Fruit fly (Drosophila melanogaster) whole organism, embryonic: ENCODE data around the gene CheA29a.

Experiments
- Blimp-1 ChIP-seq: fragments of 200-800 bp; sonication (Bioruptor generic); optimal IDR thresholded peaks from 3 replicates; lab custom pipeline; 2018; ENCODE audit warnings: missing biosample characterization, missing genetic modification characterization, mild to moderate bottlenecking, moderate library complexity, missing genetic modification reagents
- Bteb2 ChIP-seq: fragments of 200-800 bp; sonication (Bioruptor generic); optimal IDR thresholded peaks from 2 replicates; lab custom pipeline; 2016; ENCODE audit warnings: missing biosample characterization, missing genetic modification characterization
- CG1024 ChIP-seq: fragments of 200-800 bp; sonication (Bioruptor generic); IDR thresholded peaks from 2 replicates; pipeline ENCODE4 v1.3.6; 2022; ENCODE audit warnings: missing biosample characterization, missing genetic modification characterization
- CG10267 ChIP-seq: fragments of 200-800 bp; sonication (Bioruptor generic); optimal IDR thresholded peaks from 2 replicates; lab custom pipeline; 2018; ENCODE audit warnings: missing biosample characterization, mild to moderate bottlenecking, missing genetic modification characterization, moderate library complexity
- CG10274 ChIP-seq: fragments of 200-800 bp; sonication (Bioruptor generic); optimal IDR thresholded peaks from 3 replicates; lab custom pipeline; 2017; ENCODE audit warnings: missing biosample characterization, mild to moderate bottlenecking, missing genetic modification characterization
- CG11696 ChIP-seq: fragments of 200-800 bp; sonication (Bioruptor generic); IDR thresholded peaks from 2 replicates; pipeline ENCODE4 v1.3.6; 2022; ENCODE audit warnings: missing biosample characterization, missing genetic modification characterization
- CG12236 ChIP-seq: fragments of 200-800 bp; sonication (Bioruptor generic); optimal IDR thresholded peaks from 2 replicates; lab custom pipeline; 2016; ENCODE audit warnings: missing biosample characterization, missing genetic modification characterization
- CG12391 ChIP-seq: fragments of 200-800 bp; sonication (Bioruptor generic); optimal IDR thresholded peaks from 3 replicates; lab custom pipeline; 2018; ENCODE audit warnings: missing biosample characterization, mild to moderate bottlenecking, missing genetic modification characterization, moderate library complexity
- CG13424 ChIP-seq: fragments of 200-800 bp; sonication (Bioruptor generic); optimal IDR thresholded peaks from 2 replicates; lab custom pipeline; 2019; ENCODE audit warnings: missing biosample characterization, mild to moderate bottlenecking, missing genetic modification characterization, moderate library complexity
- CG1603 ChIP-seq: fragments of 200-800 bp; sonication (Bioruptor generic); optimal IDR thresholded peaks from 2 replicates; lab custom pipeline; 2019; ENCODE audit warnings: missing biosample characterization, mild to moderate bottlenecking, missing genetic modification characterization, moderate library complexity
- CG16815 ChIP-seq: fragments of 200-800 bp; sonication (Bioruptor generic); optimal IDR thresholded peaks from 3 replicates; lab custom pipeline; 2017; ENCODE audit warnings: missing biosample characterization, mild to moderate bottlenecking, missing genetic modification characterization
- CG2202 ChIP-seq: fragments of 200-800 bp; sonication (Bioruptor generic); optimal IDR thresholded peaks from 2 replicates; lab custom pipeline; 2018; ENCODE audit warnings: missing biosample characterization, mild to moderate bottlenecking, missing genetic modification characterization
- CG31388 ChIP-seq: fragments of 200-800 bp; sonication (Bioruptor generic); optimal IDR thresholded peaks from 2 replicates; lab custom pipeline; 2016; ENCODE audit warnings: missing biosample characterization, missing genetic modification characterization
- CG31441 ChIP-seq: fragments of 200-800 bp; sonication (Bioruptor generic); IDR thresholded peaks from 2 replicates; pipeline ENCODE4 v1.3.6; 2022; ENCODE audit warnings: missing biosample characterization, missing genetic modification characterization
- CG3163 ChIP-seq: fragments of 200-800 bp; sonication (Bioruptor generic); optimal IDR thresholded peaks from 3 replicates; lab custom pipeline; 2016; ENCODE audit warnings: missing biosample characterization, missing genetic modification characterization
- CG32532 ChIP-seq: fragments of 200-800 bp; sonication (Bioruptor generic); IDR thresholded peaks from 2 replicates; pipeline ENCODE4 v1.3.6; 2022; ENCODE audit warnings: missing biosample characterization, missing genetic modification characterization
- CG3838 ChIP-seq: fragments of 200-800 bp; sonication (Bioruptor generic); optimal IDR thresholded peaks from 3 replicates; lab custom pipeline; 2016; ENCODE audit warnings: missing biosample characterization, missing genetic modification characterization
- CG43689 ChIP-seq: fragments of 200-800 bp; sonication (Bioruptor generic); IDR thresholded peaks from 2 replicates; pipeline ENCODE4 v1.3.6; 2022; ENCODE audit warnings: missing biosample characterization, missing genetic modification characterization
- CG5245 ChIP-seq: fragments of 200-800 bp; sonication (Bioruptor generic); optimal IDR thresholded peaks from 3 replicates; lab custom pipeline; 2016; ENCODE audit warnings: missing biosample characterization, missing genetic modification characterization
- CG7745 ChIP-seq: fragments of 200-800 bp; sonication (Bioruptor generic); optimal IDR thresholded peaks from 2 replicates; lab custom pipeline; 2018; ENCODE audit warnings: missing biosample characterization, mild to moderate bottlenecking, missing genetic modification characterization, moderate library complexity
- CG8924 ChIP-seq: fragments of 200-800 bp; optimal IDR thresholded peaks from 3 replicates; lab custom pipeline; 2019; ENCODE audit warnings: missing biosample characterization, mild to moderate bottlenecking, missing genetic modification characterization, moderate library complexity
- CG9437 ChIP-seq: fragments of 200-800 bp; sonication (Bioruptor generic); optimal IDR thresholded peaks from 2 replicates; lab custom pipeline; 2018; ENCODE audit warnings: missing biosample characterization, mild to moderate bottlenecking, missing genetic modification characterization
- CG9727 ChIP-seq: fragments of 200-800 bp; sonication (Bioruptor generic); optimal IDR thresholded peaks from 3 replicates; lab custom pipeline; 2017; ENCODE audit warnings: missing biosample characterization, mild to moderate bottlenecking, missing genetic modification characterization
- CoRest ChIP-seq: fragments of 200-800 bp; sonication (Bioruptor generic); optimal IDR thresholded peaks from 3 replicates; lab custom pipeline; 2018; ENCODE audit warnings: missing biosample characterization, mild to moderate bottlenecking, missing genetic modification characterization, moderate library complexity
- Dad ChIP-seq: fragments of 200-800 bp; sonication (Bioruptor generic); optimal IDR thresholded peaks from 3 replicates; lab custom pipeline; 2016; ENCODE audit warnings: missing biosample characterization, missing genetic modification characterization
- Drgx ChIP-seq: fragments of 200-800 bp; sonication (Bioruptor generic); IDR thresholded peaks from 2 replicates; pipeline ENCODE4 v1.3.6; 2022; ENCODE audit warnings: missing biosample characterization, missing genetic modification characterization
- Ets97D ChIP-seq: fragments of 200-800 bp; sonication (Bioruptor generic); optimal IDR thresholded peaks from 3 replicates; lab custom pipeline; 2016; ENCODE audit warnings: missing biosample characterization, missing genetic modification characterization
- Jarid2 ChIP-seq: fragments of 200-800 bp; sonication (Bioruptor generic); optimal IDR thresholded peaks from 3 replicates; lab custom pipeline; 2017; ENCODE audit warnings: mild to moderate bottlenecking, missing biosample characterization, missing genetic modification reagents, missing genetic modification characterization
- Med ChIP-seq: fragments of 200-800 bp; sonication (Bioruptor generic); peaks from one replicate; lab custom pipeline; 2016; ENCODE audit warnings: missing biosample characterization, missing genetic modification characterization, mild to moderate bottlenecking, inconsistent platforms, moderate library complexity
- Nf-YA ChIP-seq: fragments of 200-800 bp; sonication (Bioruptor generic); IDR thresholded peaks from 2 replicates; pipeline ENCODE4 v1.3.6; 2022; ENCODE audit warnings: missing biosample characterization, missing genetic modification characterization
- Sin3A ChIP-seq: fragments of >200 bp; optimal IDR thresholded peaks from 2 replicates; lab custom pipeline; 2018
- Sry-β ChIP-seq: fragments of 200-800 bp; sonication (Bioruptor generic); optimal IDR thresholded peaks from 2 replicates; lab custom pipeline; 2018; ENCODE audit warnings: missing biosample characterization, mild to moderate bottlenecking, missing genetic modification characterization, moderate library complexity
- Taf1 ChIP-seq: fragments of 200-800 bp; sonication (Bioruptor generic); IDR thresholded peaks from 2 replicates; pipeline ENCODE4 v1.3.6; 2022; ENCODE audit warnings: missing biosample characterization, missing genetic modification characterization
- Xrp1 ChIP-seq: fragments of 200-800 bp; sonication (Bioruptor generic); IDR thresholded peaks from 2 replicates; pipeline ENCODE4 v1.3.6; 2022; ENCODE audit warnings: missing biosample characterization, missing genetic modification characterization
- YL-1 ChIP-seq: fragments of 200-800 bp; sonication (Bioruptor generic); optimal IDR thresholded peaks from 3 replicates; lab custom pipeline; 2017; ENCODE audit warnings: missing biosample characterization, mild to moderate bottlenecking, missing genetic modification characterization
- bsh ChIP-seq, 2 experiments: fragments of 200-800 bp; sonication (Bioruptor generic); optimal IDR thresholded peaks; 2 replicates each; lab custom pipeline; 2017 to 2018; ENCODE audit warnings: mild to moderate bottlenecking in 2 of 2, missing biosample characterization in 2 of 2, missing genetic modification characterization in 2 of 2, moderate library complexity in 1 of 2
- dm ChIP-seq: fragments of 200-800 bp; sonication (Bioruptor generic); optimal IDR thresholded peaks from 3 replicates; lab custom pipeline; 2016; ENCODE audit warnings: missing biosample characterization, missing genetic modification characterization
- fd3F ChIP-seq: fragments of 200-800 bp; sonication (Bioruptor generic); optimal IDR thresholded peaks from 2 replicates; lab custom pipeline; 2018; ENCODE audit warnings: missing biosample characterization, mild to moderate bottlenecking, missing genetic modification characterization, moderate library complexity
- gem ChIP-seq: fragments of 200-800 bp; sonication (Bioruptor generic); optimal IDR thresholded peaks from 2 replicates; lab custom pipeline; 2019; ENCODE audit warnings: missing biosample characterization, mild to moderate bottlenecking, missing genetic modification characterization, moderate library complexity
- grau ChIP-seq: fragments of 200-800 bp; optimal IDR thresholded peaks from 3 replicates; lab custom pipeline; 2019; ENCODE audit warnings: missing biosample characterization, mild to moderate bottlenecking, missing genetic modification characterization, moderate library complexity
- gro ChIP-seq: fragments of 200-800 bp; sonication (Bioruptor generic); optimal IDR thresholded peaks from 2 replicates; lab custom pipeline; 2016; ENCODE audit warnings: missing biosample characterization, missing genetic modification characterization
- gt ChIP-seq: fragments of 200-800 bp; sonication (Bioruptor generic); IDR thresholded peaks from 2 replicates; pipeline ENCODE4 v1.3.6; 2022; ENCODE audit warnings: missing biosample characterization, missing genetic modification characterization
- klu ChIP-seq: fragments of 200-800 bp; sonication (Bioruptor generic); IDR thresholded peaks from 2 replicates; pipeline ENCODE4 v1.3.6; 2022; ENCODE audit warnings: missing biosample characterization, missing genetic modification characterization
- lbe ChIP-seq: fragments of 200-800 bp; sonication (Bioruptor generic); optimal IDR thresholded peaks from 2 replicates; lab custom pipeline; 2016; ENCODE audit warnings: missing biosample characterization, mild to moderate bottlenecking, missing genetic modification characterization
- nmo ChIP-seq: fragments of 200-800 bp; sonication (Bioruptor generic); optimal IDR thresholded peaks from 2 replicates; lab custom pipeline; 2018; ENCODE audit warnings: missing biosample characterization, mild to moderate bottlenecking, missing genetic modification characterization, moderate library complexity
- sc ChIP-seq, 3 experiments: fragments of >200 bp in 2 of 3; fragments of 200-800 bp in 1 of 3; sonication (Bioruptor generic) in 1 of 3; optimal IDR thresholded peaks; 2 replicates in 2 of 3; 3 replicates in 1 of 3; lab custom pipeline; 2017; ENCODE audit warnings: mild to moderate bottlenecking in 1 of 3, missing biosample characterization in 1 of 3, missing genetic modification characterization in 1 of 3, missing genetic modification reagents in 1 of 3
- sens ChIP-seq: fragments of 200-800 bp; sonication (Bioruptor generic); peaks from one replicate; lab custom pipeline; 2016; ENCODE audit warnings: missing biosample characterization, missing genetic modification characterization
- stwl ChIP-seq: fragments of 200-800 bp; sonication (Bioruptor generic); optimal IDR thresholded peaks from 3 replicates; lab custom pipeline; 2018; ENCODE audit warnings: missing biosample characterization, mild to moderate bottlenecking, missing genetic modification characterization, moderate library complexity
- tll ChIP-seq, 2 experiments: fragments of 200-800 bp in 1 of 2; fragments of >200 bp in 1 of 2; sonication (Bioruptor generic) in 1 of 2; optimal IDR thresholded peaks; 2 replicates each; lab custom pipeline; 2017 to 2019; ENCODE audit warnings: missing biosample characterization in 2 of 2, missing genetic modification characterization in 2 of 2, mild to moderate bottlenecking in 1 of 2, moderate library complexity in 1 of 2
- zfh1 ChIP-seq: fragments of 200-800 bp; sonication (Bioruptor generic); IDR thresholded peaks from 3 replicates; pipeline ENCODE4 v1.3.6; 2022; ENCODE audit warnings: missing biosample characterization, missing genetic modification characterization
- zfh2 ChIP-seq: fragments of 200-800 bp; sonication (Bioruptor generic); optimal IDR thresholded peaks from 2 replicates; lab custom pipeline; 2016; ENCODE audit warnings: missing biosample characterization, missing genetic modification characterization

Gene CheA29a

dm6 chr2L:8471667-8472066 is 5.5 kb upstream of the CheA29a start (continued):
- TF ChIP-seq bsh (GFP tag; optimal IDR thresholded peaks at IDR 0.05; lab: Kevin White, UChicago) (peak; percentile 55 to 68), Sry-β (GFP tag; lab: Kevin White, UChicago) (no peak), Ets97D (GFP tag; lab: Kevin White, UChicago) (no peak), CG7745 (no peak), gro (GFP tag; lab: Kevin White, UChicago) (no peak), Nf-YA (GFP tag; lab: Robert Waterston, UW) (no peak), Blimp-1 (GFP tag; lab: Kevin White, UChicago) (peak; percentile 56), Drgx (GFP tag; lab: Robert Waterston, UW) (peak; percentile 47; the same call in 1 of the 2 replicates), Med (GFP tag; lab: Kevin White, UChicago) (no peak), CG13424 (tag; lab: Kevin White, UChicago) (peak; percentile 31), grau (peak; percentile 38), Dad (GFP tag; lab: Kevin White, UChicago) (no peak), CG12391 (tag; lab: Kevin White, UChicago) (peak; percentile 38), Bteb2 (GFP tag; lab: Kevin White, UChicago) (no peak), sens (peak; percentile 84), sc (optimal IDR thresholded peaks at IDR 0.05; lab: Kevin White, UChicago) (no peak), sc (GFP tag; optimal IDR thresholded peaks at IDR 0.05; lab: Kevin White, UChicago) (peak; percentile 27), CG9437 (GFP tag; lab: Kevin White, UChicago) (peak; percentile 9), dm (GFP tag; lab: Kevin White, UChicago) (no peak), CG11696 (peak; percentile 39; the same call in 1 of the 2 replicates), CG5245 (GFP tag; lab: Kevin White, UChicago) (no peak), tll (GFP tag; optimal IDR thresholded peaks at IDR 0.05; lab: Kevin White, UChicago) (no peak), zfh2 (no peak), klu (no peak), Xrp1 (GFP tag; lab: Robert Waterston, UW) (peak; percentile 63), CoRest (tag; lab: Kevin White, UChicago) (peak; percentile 32), Jarid2 (no peak), CG10274 (no peak), CG43689 (GFP tag; lab: Robert Waterston, UW) (no peak), CG10267 (tag; lab: Kevin White, UChicago) (peak; percentile 41), zfh1 (peak; percentile 46; the same call in 1 of the 3 replicates), Taf1 (GFP tag; lab: Robert Waterston, UW) (no peak), CG3163 (GFP tag; lab: Kevin White, UChicago) (no peak), lbe (no peak), fd3F (GFP tag; lab: Kevin White, UChicago) (no peak), CG12236 (no peak), Sin3A (lab: Kevin White, UChicago) (no peak), nmo (GFP tag; lab: Kevin White, UChicago) (peak; percentile 74), YL-1 (GFP tag; lab: Kevin White, UChicago) (no peak), CG1603 (tag; lab: Kevin White, UChicago) (peak; percentile 10), gem (tag; lab: Kevin White, UChicago) (peak; percentile 67), CG2202 (tag; lab: Kevin White, UChicago) (peak; percentile 4), CG3838 (GFP tag; lab: Kevin White, UChicago) (no peak), CG16815 (GFP tag; lab: Kevin White, UChicago) (peak; percentile 32), CG31441 (GFP tag; lab: Robert Waterston, UW) (peak; percentile 45; the same call in 1 of the 2 replicates), CG32532 (GFP tag; lab: Robert Waterston, UW) (no peak), gt (GFP tag; lab: Robert Waterston, UW) (no peak), CG1024 (GFP tag; lab: Robert Waterston, UW) (no peak), stwl (no peak), CG9727 (GFP tag; lab: Kevin White, UChicago) (peak; percentile 60), CG8924 (tag; lab: Kevin White, UChicago) (peak; percentile 40), CG31388 (GFP tag; lab: Kevin White, UChicago) (no peak)
